Fruit fly (Drosophila melanogaster) whole organism, wandering third instar larva: Measurements from ENCODE around the gene CG43156.

Experiments
- Abd-B ChIP-seq: fragments of >200 bp; optimal IDR thresholded peaks from 2 replicates; lab custom pipeline; 2017; ENCODE audit warnings: missing biosample characterization, missing genetic modification characterization
- CG32264 ChIP-seq: fragments of 200-800 bp; sonication (Bioruptor generic); optimal IDR thresholded peaks from 2 replicates; lab custom pipeline; 2016; ENCODE audit warnings: missing biosample characterization, missing genetic modification characterization
- CG9705 ChIP-seq: fragments of 200-800 bp; sonication (Bioruptor generic); optimal IDR thresholded peaks from 2 replicates; lab custom pipeline; 2018; ENCODE audit warnings: missing biosample characterization, mild to moderate bottlenecking, missing genetic modification characterization
- CrebA ChIP-seq: fragments of 200-800 bp; sonication (Bioruptor generic); optimal IDR thresholded peaks from 2 replicates; lab custom pipeline; 2016; ENCODE audit warnings: missing biosample characterization, mild to moderate bottlenecking, missing genetic modification characterization, borderline replicate concordance
- Dfd ChIP-seq: fragments of >200 bp; optimal IDR thresholded peaks from 2 replicates; lab custom pipeline; 2017; ENCODE audit warnings: missing biosample characterization, missing genetic modification characterization
- Dif ChIP-seq: fragments of 200-275, 200-300 bp; sonication (Bioruptor generic); optimal IDR thresholded peaks from 2 replicates; lab custom pipeline; 2018; ENCODE audit warnings: missing biosample characterization, missing genetic modification characterization; ENCODE audit not compliant: partially characterized antibody
- GATAd ChIP-seq: sonication (Bioruptor generic); optimal IDR thresholded peaks from 2 replicates; lab custom pipeline; 2016; ENCODE audit warnings: missing biosample characterization, missing genetic modification characterization
- HLH106 ChIP-seq: fragments of 200-800 bp; optimal IDR thresholded peaks from 3 replicates; lab custom pipeline; 2019; ENCODE audit warnings: missing biosample characterization, mild to moderate bottlenecking, missing genetic modification characterization, moderate library complexity
- Hnf4 ChIP-seq: fragments of 200-800 bp; sonication (Bioruptor generic); optimal IDR thresholded peaks from 2 replicates; lab custom pipeline; 2016; ENCODE audit warnings: missing biosample characterization, mild to moderate bottlenecking, missing genetic modification characterization
- Hr83 ChIP-seq: fragments of 200-300 bp; sonication (Bioruptor generic); optimal IDR thresholded peaks from 2 replicates; lab custom pipeline; 2016; ENCODE audit warnings: missing biosample characterization, mild to moderate bottlenecking, missing genetic modification characterization, moderate library complexity; ENCODE audit not compliant: poor library complexity, severe bottlenecking
- Jra ChIP-seq: sonication (Bioruptor generic); optimal IDR thresholded peaks from 2 replicates; lab custom pipeline; 2016; ENCODE audit warnings: missing biosample characterization, missing genetic modification characterization
- Myc ChIP-seq: fragments of >200 bp; optimal IDR thresholded peaks from 2 replicates; lab custom pipeline; 2017
- N ChIP-seq: fragments of >200 bp; optimal IDR thresholded peaks from 2 replicates; lab custom pipeline; 2018; ENCODE audit warnings: missing biosample characterization, missing external identifiers, missing genetic modification characterization
- OdsH ChIP-seq: fragments of 200-800 bp; sonication (Bioruptor generic); optimal IDR thresholded peaks from 2 replicates; lab custom pipeline; 2016; ENCODE audit warnings: missing biosample characterization, mild to moderate bottlenecking, missing genetic modification characterization
- Rel ChIP-seq, 2 experiments: fragments of 200-800 bp; sonication (Bioruptor generic) in 1 of 2; optimal IDR thresholded peaks; 2 replicates in 1 of 2; 3 replicates in 1 of 2; lab custom pipeline; 2016 to 2019; ENCODE audit warnings: mild to moderate bottlenecking in 2 of 2, missing biosample characterization in 2 of 2, missing genetic modification characterization in 2 of 2, moderate library complexity in 1 of 2
- Sp1 ChIP-seq: fragments of 200-800 bp; sonication (Bioruptor generic); optimal IDR thresholded peaks from 3 replicates; lab custom pipeline; 2019; ENCODE audit warnings: missing biosample characterization, mild to moderate bottlenecking, missing genetic modification characterization, moderate library complexity
- Vsx2 ChIP-seq: fragments of 200-300, 225-300 bp; sonication (Bioruptor generic); optimal IDR thresholded peaks from 2 replicates; lab custom pipeline; 2018; ENCODE audit warnings: missing biosample characterization, missing genetic modification characterization; ENCODE audit not compliant: partially characterized antibody
- br ChIP-seq: fragments of 200-800 bp; sonication (Bioruptor generic); optimal IDR thresholded peaks from 2 replicates; lab custom pipeline; 2016; ENCODE audit warnings: missing biosample characterization, missing genetic modification characterization
- brk ChIP-seq: fragments of 200-800 bp; sonication (Bioruptor generic); optimal IDR thresholded peaks from 2 replicates; lab custom pipeline; 2016; ENCODE audit warnings: missing biosample characterization, mild to moderate bottlenecking, missing genetic modification characterization
- dmrt93B ChIP-seq: fragments of 200-800 bp; sonication (Bioruptor generic); optimal IDR thresholded peaks from 2 replicates; lab custom pipeline; 2018; ENCODE audit warnings: missing biosample characterization, mild to moderate bottlenecking, missing genetic modification characterization
- dsf ChIP-seq: sonication (Bioruptor generic); optimal IDR thresholded peaks from 2 replicates; lab custom pipeline; 2016; ENCODE audit warnings: missing biosample characterization, missing genetic modification characterization, borderline replicate concordance
- ey ChIP-seq: fragments of 200-800 bp; sonication (Bioruptor generic); optimal IDR thresholded peaks from 2 replicates; lab custom pipeline; 2016; ENCODE audit warnings: missing biosample characterization, missing genetic modification characterization
- foxo ChIP-seq, 2 experiments: fragments of 200-800 bp; sonication (Bioruptor generic); optimal IDR thresholded peaks; 2 replicates in 1 of 2; 3 replicates in 1 of 2; lab custom pipeline; 2016 to 2017; ENCODE audit warnings: missing biosample characterization in 2 of 2, missing genetic modification characterization in 2 of 2
- fru ChIP-seq: fragments of 200-800 bp; sonication (Bioruptor generic); optimal IDR thresholded peaks from 3 replicates; lab custom pipeline; 2016; ENCODE audit warnings: missing biosample characterization, mild to moderate bottlenecking, missing genetic modification characterization
- h ChIP-seq: fragments of 200-800 bp; sonication (Bioruptor generic); optimal IDR thresholded peaks from 3 replicates; lab custom pipeline; 2016; ENCODE audit warnings: missing biosample characterization, mild to moderate bottlenecking, missing genetic modification characterization
- lola ChIP-seq: fragments of >200 bp; optimal IDR thresholded peaks from 2 replicates; lab custom pipeline; 2017; ENCODE audit warnings: missing biosample characterization, missing genetic modification characterization
- pan ChIP-seq: fragments of >200 bp; optimal IDR thresholded peaks from 2 replicates; lab custom pipeline; 2017
- psq ChIP-seq: fragments of 200-800 bp; sonication (Bioruptor generic); optimal IDR thresholded peaks from 3 replicates; lab custom pipeline; 2017; ENCODE audit warnings: missing biosample characterization, mild to moderate bottlenecking, missing genetic modification characterization, moderate library complexity
- rgr ChIP-seq: fragments of 200-800 bp; sonication (Bioruptor generic); optimal IDR thresholded peaks from 3 replicates; lab custom pipeline; 2016; ENCODE audit warnings: missing biosample characterization, mild to moderate bottlenecking, missing genetic modification characterization
- sage ChIP-seq: fragments of 200-800 bp; sonication (Bioruptor generic); optimal IDR thresholded peaks from 2 replicates; lab custom pipeline; 2016; ENCODE audit warnings: missing biosample characterization, mild to moderate bottlenecking, missing genetic modification characterization
- sv ChIP-seq: fragments of 200-800 bp; sonication (Bioruptor generic); optimal IDR thresholded peaks from 3 replicates; lab custom pipeline; 2016; ENCODE audit warnings: missing biosample characterization, missing genetic modification characterization
- tai ChIP-seq: sonication (Bioruptor generic); optimal IDR thresholded peaks from 2 replicates; lab custom pipeline; 2016; ENCODE audit warnings: missing biosample characterization, missing genetic modification characterization
- usp ChIP-seq: fragments of >200 bp; optimal IDR thresholded peaks from 2 replicates; lab custom pipeline; 2017; ENCODE audit warnings: missing biosample characterization, missing genetic modification characterization
- woc ChIP-seq: sonication (Bioruptor generic); optimal IDR thresholded peaks from 2 replicates; lab custom pipeline; 2016; ENCODE audit warnings: missing biosample characterization, mild to moderate bottlenecking, missing genetic modification characterization

The CG43156 gene

DNA sequence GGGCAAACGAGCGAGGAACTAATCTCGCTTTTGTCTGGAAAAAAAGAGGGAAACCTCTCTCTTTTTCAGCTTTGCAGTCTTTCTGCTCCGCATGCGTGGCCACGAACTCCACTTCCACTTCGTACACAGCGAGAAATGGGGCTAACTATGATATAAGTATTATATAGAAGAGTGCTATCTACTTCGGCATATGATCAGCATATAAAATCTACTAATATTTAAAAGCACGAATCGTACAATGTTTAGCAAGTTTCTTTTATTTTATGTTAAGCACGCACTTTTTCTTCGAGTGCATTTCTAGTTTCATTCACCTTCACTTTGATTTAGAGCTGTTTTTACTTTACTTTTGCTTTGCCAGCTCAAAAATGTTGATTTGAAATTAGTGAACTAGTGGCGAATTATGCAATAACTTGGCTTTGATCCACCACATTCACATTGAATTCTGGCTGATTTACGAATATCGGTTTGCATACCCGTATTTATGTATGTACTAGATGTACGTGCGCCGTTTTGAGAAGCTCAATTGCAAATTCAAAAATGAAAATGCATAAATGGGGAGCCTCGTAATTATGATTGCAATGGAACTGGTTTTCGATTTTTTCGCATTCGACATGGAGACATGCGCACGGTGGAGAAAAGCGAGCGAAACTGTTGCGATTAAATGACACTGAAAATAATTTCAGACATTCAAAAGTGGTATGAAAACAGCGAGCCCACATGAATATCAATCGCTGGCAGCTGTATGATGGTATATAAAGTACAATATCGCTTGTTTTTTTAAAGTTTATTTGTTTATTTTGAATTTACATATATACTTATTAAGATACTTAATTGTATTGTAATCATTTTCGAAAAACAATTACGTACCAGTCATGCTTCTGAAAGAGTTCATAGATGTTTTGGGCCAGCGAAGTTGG lies 48.9 kb downstream of the CG43156 start:
- TF ChIP-seq pan (lab: Kevin White, UChicago) (no peak), woc (GFP tag; lab: Kevin White, UChicago) (peak; percentile 56), sv (peak; percentile 62), psq (GFP tag; lab: Kevin White, UChicago) (peak; percentile 52), Hnf4 (peak; percentile 75), h (GFP tag; lab: Kevin White, UChicago) (peak; percentile 81), brk (GFP tag; lab: Kevin White, UChicago) (no peak), Vsx2 (GFP tag; lab: Kevin White, UChicago) (no peak), Hr83 (GFP tag; lab: Kevin White, UChicago) (peak; percentile 48), Abd-B (no peak), CrebA (GFP tag; lab: Kevin White, UChicago) (no peak), sage (peak; percentile 47), OdsH (peak; percentile 64), GATAd (GFP tag; lab: Kevin White, UChicago) (no peak), Rel (GFP tag; optimal IDR thresholded peaks at IDR 0.05; lab: Kevin White, UChicago) (peak; percentile 34), Rel (tag; optimal IDR thresholded peaks at IDR 0.05; lab: Kevin White, UChicago) (peak; percentile 45), N (no peak), Dif (GFP tag; lab: Kevin White, UChicago) (no peak), dmrt93B (peak; percentile 61), CG32264 (GFP tag; lab: Kevin White, UChicago) (peak; percentile 64), br (GFP tag; lab: Kevin White, UChicago) (peak; percentile 80), tai (GFP tag; lab: Kevin White, UChicago) (no peak), HLH106 (tag; lab: Kevin White, UChicago) (peak; percentile 87), foxo (GFP tag; optimal IDR thresholded peaks at IDR 0.05; lab: Kevin White, UChicago) (peak in 1 of 2 experiments; percentile 85), rgr (GFP tag; lab: Kevin White, UChicago) (peak; percentile 78), Jra (GFP tag; lab: Kevin White, UChicago) (peak; percentile 12), Sp1 (GFP tag; lab: Kevin White, UChicago) (peak; percentile 83), fru (GFP tag; lab: Kevin White, UChicago) (peak; percentile 83), CG9705 (GFP tag; lab: Kevin White, UChicago) (peak; percentile 15), ey (peak; percentile 62), usp (no peak)

DNA sequence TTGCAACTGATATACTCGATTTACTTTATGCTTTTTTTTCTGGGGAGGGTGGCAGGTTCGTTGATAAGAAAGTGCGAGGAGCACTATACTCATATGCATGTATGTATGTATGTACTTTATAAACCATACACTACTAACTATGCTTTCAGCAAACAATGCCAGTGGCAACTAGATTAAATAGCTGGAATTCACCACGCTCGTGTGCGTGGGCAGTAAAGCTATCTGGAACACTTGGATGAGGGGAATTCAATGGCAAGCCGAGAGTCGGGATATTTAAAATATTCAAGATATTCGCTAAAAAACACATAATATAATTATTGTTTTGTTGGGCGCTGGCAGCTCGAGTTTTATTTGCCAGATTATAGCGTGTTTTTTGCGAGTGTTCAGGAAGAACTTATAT lies 49.8 kb downstream of the CG43156 start:
- no peak for TF ChIP-seq CG9705 (GFP tag; lab: Kevin White, UChicago)
- TF ChIP-seq Myc: no peak
- no peak for TF ChIP-seq HLH106 (tag; lab: Kevin White, UChicago)
- no peak for TF ChIP-seq CG32264 (GFP tag; lab: Kevin White, UChicago)
- no peak for TF ChIP-seq sage
- no peak for TF ChIP-seq pan (lab: Kevin White, UChicago)
- no peak for TF ChIP-seq h (GFP tag; lab: Kevin White, UChicago)
- TF ChIP-seq Abd-B: no peak
- TF ChIP-seq Rel (GFP tag; optimal IDR thresholded peaks at IDR 0.05; lab: Kevin White, UChicago): no peak
- no peak for TF ChIP-seq Rel (tag; optimal IDR thresholded peaks at IDR 0.05; lab: Kevin White, UChicago)
- no peak for TF ChIP-seq dsf (GFP tag; lab: Kevin White, UChicago)
- TF ChIP-seq GATAd (GFP tag; lab: Kevin White, UChicago): no peak
- no peak for TF ChIP-seq woc (GFP tag; lab: Kevin White, UChicago)
- no peak for TF ChIP-seq OdsH
- no peak for TF ChIP-seq lola (GFP tag; lab: Kevin White, UChicago)
- no peak for TF ChIP-seq Dfd (GFP tag; lab: Kevin White, UChicago)
- TF ChIP-seq usp: no peak
- TF ChIP-seq dmrt93B: no peak
- no peak for TF ChIP-seq Sp1 (GFP tag; lab: Kevin White, UChicago)
- TF ChIP-seq br (GFP tag; lab: Kevin White, UChicago): no peak
- no peak for TF ChIP-seq Hr83 (GFP tag; lab: Kevin White, UChicago)
- TF ChIP-seq, all 38 proteins: peak for 0
